Fruit fly (Drosophila melanogaster) whole organism, prepupa: Measurements from ENCODE around the gene EAChm.
A peak's percentile ranks its signal among the peaks of the same experiment; 100 is the strongest.

Source experiments
- CG11762 ChIP-seq: fragments of 200-800 bp; sonication (Bioruptor generic); optimal IDR thresholded peaks from 3 replicates; lab custom pipeline; 2016; ENCODE audit warnings: missing biosample characterization, missing genetic modification characterization; ENCODE audit not compliant: insufficient read depth
- CG16779 ChIP-seq: fragments of 200-800 bp; sonication (Bioruptor generic); optimal IDR thresholded peaks from 3 replicates; lab custom pipeline; 2017; ENCODE audit warnings: missing biosample characterization, mild to moderate bottlenecking, missing genetic modification characterization
- CG3032 ChIP-seq: fragments of 200-800 bp; optimal IDR thresholded peaks from 2 replicates; lab custom pipeline; 2019; ENCODE audit warnings: missing biosample characterization, mild to moderate bottlenecking, missing genetic modification characterization, moderate library complexity
- CG34406 ChIP-seq: fragments of 200-800 bp; sonication (Bioruptor generic); optimal IDR thresholded peaks from 3 replicates; lab custom pipeline; 2016; ENCODE audit warnings: missing biosample characterization, missing genetic modification characterization
- CG6808 ChIP-seq: fragments of 200-800 bp; sonication (Bioruptor generic); optimal IDR thresholded peaks from 3 replicates; lab custom pipeline; 2017; ENCODE audit warnings: missing biosample characterization, missing genetic modification characterization, mild to moderate bottlenecking, moderate library complexity, missing genetic modification reagents
- CG8632 ChIP-seq: fragments of 200-800 bp; sonication (Bioruptor generic); optimal IDR thresholded peaks from 3 replicates; lab custom pipeline; 2016; ENCODE audit warnings: missing biosample characterization, missing genetic modification characterization
- Ets21C ChIP-seq: fragments of 200-800 bp; sonication (Bioruptor generic); optimal IDR thresholded peaks from 3 replicates; lab custom pipeline; 2016; ENCODE audit warnings: missing biosample characterization, missing genetic modification characterization
- Lpt ChIP-seq: fragments of 200-800 bp; sonication (Bioruptor generic); optimal IDR thresholded peaks from 3 replicates; lab custom pipeline; 2016; ENCODE audit warnings: missing biosample characterization, missing genetic modification characterization
- acj6 ChIP-seq: fragments of 200-800 bp; sonication (Bioruptor generic); optimal IDR thresholded peaks from 3 replicates; lab custom pipeline; 2016; ENCODE audit warnings: missing biosample characterization, missing genetic modification characterization
- dac ChIP-seq: fragments of 200-800 bp; sonication (Bioruptor generic); optimal IDR thresholded peaks from 2 replicates; lab custom pipeline; 2017; ENCODE audit warnings: missing biosample characterization, mild to moderate bottlenecking, missing genetic modification characterization
- ss ChIP-seq, 2 experiments: fragments of 200-800 bp; sonication (Bioruptor generic); optimal IDR thresholded peaks; 2 replicates in 1 of 2; 3 replicates in 1 of 2; lab custom pipeline; 2017 to 2018; ENCODE audit warnings: mild to moderate bottlenecking in 2 of 2, missing biosample characterization in 2 of 2, missing genetic modification characterization in 2 of 2, moderate library complexity in 1 of 2
- topi ChIP-seq: fragments of 200-800 bp; sonication (Bioruptor generic); optimal IDR thresholded peaks from 3 replicates; lab custom pipeline; 2016; ENCODE audit warnings: missing biosample characterization, missing genetic modification characterization

dm6 chr3L:15009681-15010080 lies 44.9 kb upstream of the EAChm start:
- TF ChIP-seq CG34406 (no peak), CG16779 (tag; lab: Kevin White, UChicago) (no peak), acj6 (GFP tag; lab: Kevin White, UChicago) (no peak), CG11762 (no peak), Lpt (GFP tag; lab: Kevin White, UChicago) (no peak), topi (GFP tag; lab: Kevin White, UChicago) (no peak), CG6808 (GFP tag; lab: Kevin White, UChicago) (no peak), CG8632 (no peak), dac (peak; percentile 4), Ets21C (no peak), ss (GFP tag; optimal IDR thresholded peaks at IDR 0.05; lab: Kevin White, UChicago) (no peak), CG3032 (tag; lab: Kevin White, UChicago) (no peak)
